Fruit fly (Drosophila melanogaster): ENCODE data around the gene CG2772.

- TF ChIP-seq Myc (optimal IDR thresholded peaks at IDR 0.05) (no peak), CG32264 (GFP tag; optimal IDR thresholded peaks at IDR 0.05) (no peak), usp (GFP tag; optimal IDR thresholded peaks at IDR 0.05) (no peak), GATAd (GFP tag; optimal IDR thresholded peaks at IDR 0.05) (no peak), Sp1 (GFP tag; optimal IDR thresholded peaks at IDR 0.05) (no peak), dmrt93B (GFP tag; optimal IDR thresholded peaks at IDR 0.05) (no peak), br (GFP tag; optimal IDR thresholded peaks at IDR 0.05) (no peak), woc (GFP tag; optimal IDR thresholded peaks at IDR 0.05) (no peak)
Measured at dm6 chr2L:3441673-3442072, 4.1 kb upstream of the CG2772 start.
